Fruit fly (Drosophila melanogaster) ovary, adult (tissue): ENCODE measurements around the gene CG42390.

ENCODE experiments used
- CG17801 ChIP-seq: fragments of 200-800 bp; optimal IDR thresholded peaks from 2 replicates; lab custom pipeline; 2019; ENCODE audit warnings: missing biosample characterization, mild to moderate bottlenecking, missing genetic modification characterization, moderate library complexity; ENCODE audit not compliant: partially characterized antibody

CG42390 gene

DNA sequence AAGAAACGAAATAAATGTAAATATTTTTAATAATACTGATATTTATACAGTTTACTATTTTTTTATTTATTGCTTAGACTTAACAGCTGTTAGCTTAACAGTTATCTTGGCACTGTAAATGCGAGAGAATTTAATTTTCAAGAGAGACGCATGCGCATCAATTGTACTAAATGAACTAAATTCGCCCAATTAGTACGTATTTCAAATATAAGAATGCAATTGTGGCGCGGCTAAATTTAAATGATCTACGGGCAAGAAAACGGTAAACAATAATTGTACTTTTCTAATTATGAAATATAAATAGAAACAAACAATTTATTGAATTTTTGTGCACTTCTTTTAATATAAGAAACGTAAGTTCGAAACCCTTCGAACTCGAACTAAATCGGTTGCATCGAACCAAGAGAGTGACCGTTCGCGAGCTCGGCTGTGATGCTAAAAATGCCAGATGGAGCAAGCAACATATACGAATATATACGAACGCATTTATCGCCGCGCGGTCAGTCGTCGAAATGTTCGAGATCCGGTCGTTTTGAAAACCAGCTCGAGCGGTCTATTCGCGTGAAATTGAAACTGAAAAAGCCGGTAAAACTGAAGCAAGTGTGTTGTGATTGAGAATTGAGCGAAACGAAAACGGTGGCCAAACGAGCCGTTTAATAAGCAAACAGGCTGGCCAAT is 13.6 kb downstream of the CG42390 start, which contains the start of gene SKIP:
Gene SKIP (plus strand): TSS at position 494 of the 678 bp plus-strand sequence.
- no peak for TF ChIP-seq CG17801

DNA sequence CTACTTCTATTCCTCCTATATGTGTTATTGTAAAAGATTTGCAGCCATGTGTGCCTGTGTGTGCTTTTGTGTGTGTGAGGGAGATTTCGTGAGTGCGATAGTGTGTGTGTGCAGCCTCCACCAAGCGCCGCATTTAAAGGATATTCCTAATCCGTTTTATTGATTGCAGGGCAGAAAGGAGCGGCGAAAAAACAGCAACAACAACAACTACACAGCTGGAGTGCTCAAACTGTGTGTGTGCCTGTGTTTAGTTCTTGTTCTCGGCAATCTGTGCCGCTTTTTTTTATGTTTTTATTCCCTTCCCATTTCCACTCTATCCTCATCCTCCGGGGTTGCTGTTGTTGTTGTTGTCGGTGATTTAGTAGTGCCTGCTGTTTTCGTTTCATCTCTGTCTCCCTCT is 14.6 kb downstream of the CG42390 start:
- TF ChIP-seq CG17801 = no peak

DNA sequence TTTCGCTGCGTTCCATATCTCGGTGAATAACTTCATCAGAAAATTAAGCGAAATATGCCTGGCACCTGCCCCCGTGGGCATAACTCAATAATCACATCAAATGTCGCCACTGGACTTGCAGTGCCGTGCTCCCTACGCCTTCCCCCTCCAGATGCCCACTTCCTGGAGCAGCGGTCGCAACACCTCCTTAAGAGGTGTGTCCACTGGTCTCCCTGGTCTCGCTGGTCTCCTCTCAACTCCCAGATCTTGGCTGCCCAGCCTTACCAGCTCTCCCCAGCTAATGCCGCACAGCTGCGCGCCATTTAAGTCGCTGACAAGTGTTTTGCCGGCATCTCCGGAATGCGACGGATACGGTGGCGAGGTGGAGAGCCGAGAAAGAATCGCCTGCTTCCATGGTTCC is 15.6 kb downstream of the CG42390 start:
- no peak for TF ChIP-seq CG17801

DNA sequence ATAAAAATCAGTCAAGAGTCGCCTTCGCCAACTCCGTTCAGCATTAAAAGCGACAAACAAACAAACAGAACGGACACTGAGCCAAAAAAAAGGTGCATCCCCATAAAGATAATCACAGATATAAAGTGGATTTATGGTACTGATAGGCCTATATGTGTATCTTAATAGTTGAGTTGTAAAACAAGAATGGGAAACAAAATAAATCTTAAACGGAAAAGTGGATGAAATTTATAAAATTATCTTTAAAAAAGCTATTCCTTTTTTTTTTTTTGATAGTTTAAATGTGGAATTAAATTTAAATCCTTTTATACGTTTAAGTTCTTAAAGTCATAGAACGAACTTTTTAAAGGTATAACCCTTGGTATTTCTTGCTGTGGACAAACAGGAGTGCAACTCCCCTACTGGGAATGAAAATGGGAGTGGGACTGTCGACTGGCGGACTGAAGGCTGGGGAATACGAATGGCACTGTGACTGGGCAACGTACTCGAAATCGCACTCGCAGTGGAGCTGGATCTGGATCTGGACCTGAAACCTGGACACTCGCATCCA is 17.2 kb downstream of the CG42390 start:
- no peak for TF ChIP-seq CG17801

DNA sequence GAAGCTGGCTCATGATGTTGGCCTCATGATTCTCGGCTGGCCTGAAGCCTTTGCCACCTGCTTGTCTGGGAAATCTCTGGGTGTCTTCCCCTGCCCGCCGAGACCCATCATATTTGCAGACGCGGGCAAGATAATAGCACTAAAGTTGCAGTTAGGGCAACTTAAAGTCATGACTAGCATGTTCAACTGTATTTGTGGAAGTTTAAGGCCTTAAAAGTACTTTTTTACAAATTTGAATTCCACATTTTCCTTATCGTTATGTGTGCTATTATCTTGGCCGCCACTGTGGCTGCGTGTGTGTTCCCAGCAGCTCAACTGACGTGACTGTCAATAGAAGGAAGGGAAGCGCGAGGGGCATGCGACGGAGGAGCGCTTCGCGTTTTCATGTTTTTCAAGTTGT is 19.3 kb downstream of the CG42390 start:
- TF ChIP-seq CG17801 = no peak

DNA sequence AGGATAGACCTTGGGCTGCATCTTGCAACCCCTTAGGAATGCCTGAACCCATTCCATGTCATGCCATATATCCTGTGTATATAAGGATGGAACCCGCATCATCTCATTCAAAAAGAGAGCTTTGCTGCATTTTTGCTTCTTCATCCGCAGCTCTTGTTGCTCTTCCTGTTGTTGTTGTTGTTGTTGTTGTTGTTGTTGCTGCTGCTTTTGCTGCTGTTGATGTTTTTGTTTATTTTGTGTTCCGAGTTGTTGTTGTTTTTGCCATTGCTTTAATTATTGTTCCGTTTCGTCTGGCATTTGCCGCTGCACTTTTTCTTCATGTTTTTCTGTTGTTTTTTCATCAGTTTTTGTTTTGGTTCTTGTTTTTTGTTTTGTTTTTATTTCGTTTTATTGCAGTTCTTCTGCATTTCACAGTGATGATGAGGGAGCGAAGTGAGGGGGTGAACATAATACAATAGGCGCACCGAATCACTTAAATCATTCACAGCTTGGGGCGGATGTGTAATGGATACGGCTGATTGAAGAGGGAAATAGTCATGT is 20.1 kb downstream of the CG42390 start:
- TF ChIP-seq CG17801 = peak; percentile 14

DNA sequence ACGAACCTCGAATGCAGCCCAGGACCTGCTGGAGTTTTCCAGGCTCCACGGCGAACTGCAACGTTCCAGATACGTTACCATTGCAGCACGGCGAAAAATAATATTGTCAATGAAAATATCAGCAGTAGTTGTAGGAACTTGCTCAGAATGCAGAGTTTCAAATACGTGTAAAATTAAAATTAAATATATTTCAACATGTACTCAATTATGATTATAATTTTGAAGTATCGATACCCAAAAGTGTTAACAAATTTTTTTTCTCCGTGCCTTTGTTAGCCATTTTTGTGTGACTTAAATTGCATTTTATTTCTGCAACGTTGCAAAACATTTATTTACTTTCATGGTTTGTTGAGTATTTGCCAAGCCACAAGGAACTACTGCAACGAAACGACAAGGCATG is 21.5 kb downstream of the CG42390 start:
- TF ChIP-seq CG17801 = no peak

DNA sequence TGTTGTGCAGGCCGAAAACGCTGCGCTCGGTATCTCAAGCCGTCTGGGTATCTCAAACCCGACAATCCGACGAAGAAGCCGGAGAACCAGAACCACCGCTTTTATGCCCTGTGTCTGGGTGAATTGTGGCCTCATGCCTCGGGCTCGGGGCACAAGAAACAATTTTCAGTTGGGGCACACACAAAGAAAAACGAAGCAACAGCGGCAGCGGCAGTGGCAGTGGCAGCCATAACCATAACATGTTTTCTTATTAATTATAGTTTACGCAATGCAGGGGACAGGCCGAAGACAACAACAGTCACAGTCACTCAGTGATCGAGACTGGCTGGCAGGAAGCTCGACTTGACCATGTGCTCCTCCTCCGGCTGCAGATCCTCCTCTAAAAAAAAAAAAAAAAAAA is 22.6 kb downstream of the CG42390 start:
- TF ChIP-seq CG17801 = no peak

DNA sequence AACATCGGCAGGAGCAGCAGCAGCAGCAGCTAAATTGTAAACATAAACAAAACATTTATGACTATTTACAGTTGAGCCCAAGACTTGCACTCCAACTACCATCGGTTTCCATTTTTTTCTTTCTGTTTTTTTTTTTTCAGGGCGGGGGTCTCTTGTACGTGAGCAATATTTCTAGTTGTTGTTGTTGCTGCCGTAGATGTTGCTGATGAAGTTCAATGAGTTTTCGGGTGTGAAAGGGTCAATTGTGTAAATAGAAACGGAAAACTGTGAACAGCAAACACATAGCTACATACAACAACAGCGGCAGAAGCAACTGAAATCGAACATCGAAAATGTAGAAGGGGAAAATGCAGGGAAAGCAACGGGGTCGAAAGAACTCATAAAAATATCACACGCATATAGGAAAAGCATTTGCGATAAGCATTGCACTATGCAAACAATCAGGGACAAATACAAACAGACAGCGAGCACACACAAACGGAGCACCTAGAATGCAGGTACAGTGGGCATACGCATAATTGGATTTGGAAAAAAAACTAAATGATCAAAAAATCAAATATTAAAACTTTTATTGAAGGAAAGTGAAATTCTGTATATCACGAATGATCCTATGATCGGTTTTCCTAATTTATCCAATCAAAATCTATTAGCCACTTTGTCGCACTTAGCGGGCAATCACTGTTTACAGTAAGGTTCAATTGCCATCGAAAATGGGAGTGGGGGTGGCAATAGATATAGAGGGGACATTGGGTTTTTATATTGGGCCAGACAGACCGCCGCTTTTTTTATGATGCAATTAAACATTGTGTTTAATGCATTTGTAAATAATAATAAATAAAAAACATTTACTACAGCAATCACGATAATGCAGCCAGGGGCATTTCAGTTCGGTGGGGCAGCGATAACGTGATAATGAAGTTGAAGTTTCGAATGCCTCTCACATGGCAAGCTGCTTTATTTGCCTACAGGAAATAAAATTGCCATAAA is 25.9 kb downstream of the CG42390 start:
- TF ChIP-seq CG17801 = no peak

DNA sequence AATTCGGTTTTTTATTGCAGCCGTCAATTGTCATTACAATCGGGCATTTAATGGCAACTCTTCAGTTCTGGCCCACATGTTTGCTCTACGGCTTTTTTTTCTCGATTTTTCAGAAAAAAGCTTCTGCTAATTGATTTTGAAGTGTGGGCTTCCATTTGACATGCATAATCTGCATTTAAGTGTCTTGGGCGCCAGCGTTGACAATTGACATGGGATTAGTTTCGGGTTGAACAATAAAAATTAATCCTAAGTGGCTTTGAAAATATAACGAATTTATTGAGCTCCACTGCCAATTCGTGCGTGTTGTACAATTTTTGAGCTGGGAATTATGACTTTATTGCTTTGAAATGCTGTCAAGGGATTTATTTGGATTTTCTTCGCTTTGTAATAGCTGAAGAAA is 26.7 kb downstream of the CG42390 start:
- no peak for TF ChIP-seq CG17801

DNA sequence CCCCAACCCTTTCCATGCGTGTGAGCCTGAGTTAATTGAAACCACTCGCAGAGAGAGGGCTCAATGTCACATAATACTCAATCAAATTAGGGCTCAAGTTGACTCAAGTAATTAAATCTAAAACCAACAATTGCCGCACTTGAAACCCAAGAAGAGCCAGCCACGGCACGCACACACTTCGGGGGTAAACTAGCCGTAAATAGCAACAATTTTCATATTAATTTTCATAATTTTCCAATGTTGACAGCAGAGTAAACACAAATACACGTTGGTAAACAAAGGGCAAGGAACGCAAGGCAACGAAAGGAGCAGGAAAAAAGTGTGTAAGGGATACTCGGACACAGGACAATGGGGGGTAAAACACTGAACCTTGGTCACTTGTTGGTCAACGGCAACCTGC is 27.6 kb downstream of the CG42390 start:
- TF ChIP-seq CG17801 = no peak

DNA sequence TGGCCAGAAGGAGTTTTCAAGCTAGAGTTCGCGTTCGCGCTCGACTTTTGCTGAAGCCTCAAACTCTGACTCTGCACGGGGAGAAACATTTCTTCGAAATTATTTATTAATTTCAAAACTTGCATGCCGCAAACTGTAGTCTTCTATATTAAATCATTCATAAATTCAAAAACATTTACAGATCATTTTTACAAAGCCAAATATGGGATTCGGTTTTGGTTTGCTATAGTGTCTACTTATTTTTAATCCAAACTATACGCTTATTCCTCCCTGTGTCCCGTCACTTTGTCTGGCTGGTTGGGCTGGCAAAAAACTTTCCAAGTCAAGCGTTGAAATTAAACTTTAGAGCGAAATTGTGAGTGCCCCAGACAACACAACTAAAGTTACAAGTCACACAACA is 28.4 kb downstream of the CG42390 start:
- TF ChIP-seq CG17801 = no peak

DNA sequence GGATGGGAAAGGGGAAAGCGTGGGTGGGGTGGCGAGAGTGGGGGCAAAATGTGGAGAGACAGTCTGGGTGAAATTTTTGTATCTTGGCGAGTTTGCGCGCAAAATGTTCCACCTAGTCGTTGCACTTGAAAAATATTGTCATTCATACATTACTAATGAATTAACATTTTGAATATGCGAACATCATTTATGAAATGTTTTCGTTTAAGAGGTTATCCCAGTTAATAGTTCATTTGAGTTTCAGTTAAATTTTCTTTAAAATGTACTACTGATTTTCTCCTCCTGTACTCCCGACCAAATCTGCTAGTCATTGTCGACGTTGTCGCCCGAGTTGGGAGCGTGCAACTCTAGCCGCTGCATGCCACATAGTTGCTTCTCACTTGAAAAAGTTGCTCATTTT is 30.1 kb downstream of the CG42390 start:
- TF ChIP-seq CG17801 = no peak

DNA sequence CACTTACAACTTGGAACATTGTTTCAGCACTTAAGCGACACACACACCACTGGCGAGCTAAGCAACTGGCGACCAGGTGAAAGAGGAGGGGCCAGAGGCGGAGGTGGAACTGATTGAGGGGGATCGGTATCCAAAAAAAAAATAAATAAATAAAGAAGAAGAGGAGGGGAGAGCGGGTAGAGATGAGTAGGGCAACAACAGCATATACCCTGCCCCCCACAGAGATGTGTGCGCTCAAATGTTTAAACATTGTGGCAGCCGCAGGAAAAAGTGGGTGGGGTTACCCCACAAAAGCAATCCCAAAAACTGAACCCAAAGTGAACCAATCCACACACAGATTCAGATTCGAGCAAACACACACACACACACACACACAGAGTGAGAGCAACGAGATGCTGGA is 30.6 kb downstream of the CG42390 start:
- no peak for TF ChIP-seq CG17801

DNA sequence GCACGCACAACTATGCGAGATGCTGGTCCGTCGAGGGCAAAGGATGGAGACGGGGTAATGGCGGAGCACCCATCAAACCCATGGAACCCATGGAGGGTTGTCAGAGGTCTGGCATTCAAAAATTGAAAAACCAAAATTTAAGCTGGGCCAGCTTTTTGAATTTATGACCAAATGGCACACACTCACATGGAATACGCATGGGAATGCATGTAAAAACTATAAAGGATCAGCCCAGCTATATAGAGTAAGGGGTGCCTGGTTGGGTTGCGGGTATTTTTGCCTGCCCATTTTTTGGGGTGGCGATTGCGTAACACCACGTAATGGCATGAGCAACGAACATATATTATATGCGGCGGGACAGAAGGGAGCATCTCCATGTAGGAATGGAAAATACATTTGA is 32.6 kb downstream of the CG42390 start:
- no peak for TF ChIP-seq CG17801

DNA sequence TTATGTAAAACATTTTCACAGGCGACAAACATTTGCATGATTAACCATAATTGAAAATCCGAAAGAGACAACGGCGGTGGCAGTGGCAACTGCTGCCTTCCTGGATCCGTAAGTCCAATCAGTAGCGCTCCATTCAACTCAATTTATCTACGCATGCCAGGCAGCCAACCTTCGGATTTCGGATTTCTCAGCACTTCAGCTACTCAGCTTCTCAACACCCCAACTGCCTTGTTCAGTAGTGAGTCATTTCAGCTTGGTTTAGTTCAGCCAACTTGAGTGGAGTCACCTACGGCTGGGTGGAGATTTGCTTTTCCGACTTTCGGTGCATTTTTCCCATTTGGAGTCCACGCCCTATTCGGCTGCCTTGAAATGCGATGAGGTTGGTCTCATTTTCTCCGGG is 33.8 kb downstream of the CG42390 start:
- TF ChIP-seq CG17801 = no peak

DNA sequence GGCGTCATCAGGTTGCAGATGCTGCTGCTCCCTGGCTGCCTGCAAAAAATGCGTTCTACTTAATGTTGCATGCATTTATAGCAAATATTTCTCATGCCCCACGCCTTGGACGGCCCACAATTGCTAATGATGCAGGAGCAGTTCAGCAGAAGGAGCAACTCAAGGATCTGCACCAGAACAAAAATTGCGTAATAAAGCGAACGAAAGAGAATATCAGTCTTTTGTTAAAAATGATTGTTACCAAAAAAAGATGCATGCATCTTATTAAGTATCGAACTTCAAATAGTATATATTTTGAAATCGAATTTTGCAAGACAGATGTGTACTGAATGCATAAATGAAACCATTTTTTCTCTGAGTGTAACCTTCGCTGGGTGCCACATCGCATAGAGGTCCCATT is 38.4 kb downstream of the CG42390 start:
- TF ChIP-seq CG17801 = no peak
